Worm (Caenorhabditis elegans): Measurements from ENCODE around the gene cyp-25A6.

DNA sequence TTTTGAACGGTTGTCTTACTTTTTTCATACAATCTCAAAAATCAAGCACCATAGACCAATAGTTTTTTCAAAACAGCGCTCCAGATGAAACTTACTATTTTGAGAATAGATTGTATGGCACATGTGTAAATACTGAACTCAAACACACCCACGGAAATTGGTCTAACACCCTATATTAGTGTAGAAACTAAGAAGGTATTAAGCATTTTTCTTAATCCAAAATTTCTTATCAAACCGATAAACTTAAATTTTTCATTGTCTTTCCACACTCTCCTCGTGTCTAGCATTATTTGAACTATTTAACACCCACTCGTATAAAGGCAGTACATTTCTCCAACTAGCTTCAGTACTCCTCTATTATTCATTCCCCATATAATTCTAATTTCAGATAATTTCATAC, 47.1 kb upstream of the cyp-25A6 start:
- TF ChIP-seq dao-5 (tag; optimal IDR thresholded peaks at IDR 0.05) (no peak), him-1 (tag; optimal IDR thresholded peaks at IDR 0.05) (no peak), W03F9.2 (tag; optimal IDR thresholded peaks at IDR 0.05) (no peak)
